Worm (Caenorhabditis elegans) whole organism, young adult: Measurements from ENCODE around the gene F49E11.2.

ENCODE experiments used
- B0261.1 ChIP-seq: sonication (generic microtip); optimal IDR thresholded peaks from 2 replicates; lab custom pipeline; 2016; ENCODE audit warnings: mild to moderate bottlenecking, missing genetic modification characterization, moderate library complexity, missing compliant biosample characterization
- C06A6.2 ChIP-seq: fragments of 200-800 bp; sonication (Bioruptor generic); conservative IDR thresholded peaks from 2 replicates; pipeline ENCODE4 v1.3.6; 2022; ENCODE audit warnings: missing genetic modification characterization, missing compliant biosample characterization
- F55B11.4 ChIP-seq: sonication (generic microtip); optimal IDR thresholded peaks from 2 replicates; lab custom pipeline; 2016; ENCODE audit warnings: missing compliant biosample characterization, missing genetic modification characterization, borderline replicate concordance; ENCODE audit not compliant: insufficient read depth
- attf-6 ChIP-seq: fragments of 200-800 bp; sonication (Bioruptor generic); IDR thresholded peaks from 2 replicates; pipeline ENCODE4 v1.3.6; 2022; ENCODE audit warnings: missing genetic modification reagents, missing genetic modification characterization, missing compliant biosample characterization
- chd-7 ChIP-seq: sonication (generic microtip); optimal IDR thresholded peaks from 2 replicates; lab custom pipeline; 2016; ENCODE audit warnings: mild to moderate bottlenecking, missing genetic modification characterization, moderate library complexity, missing compliant biosample characterization
- efl-1 ChIP-seq: fragments of 150-350 bp; optimal IDR thresholded peaks from 2 replicates; lab custom pipeline; 2014; ENCODE audit warnings: missing biosample characterization, missing genetic modification reagents, missing genetic modification characterization
- let-526 ChIP-seq: fragments of 200-800 bp; sonication (Bioruptor generic); IDR thresholded peaks from 2 replicates; pipeline ENCODE4 v1.3.6; 2022; ENCODE audit warnings: missing genetic modification reagents, missing genetic modification characterization, missing compliant biosample characterization
- pha-4 ChIP-seq: fragments of 150-350 bp; sonication (generic microtip); optimal IDR thresholded peaks from 2 replicates; lab custom pipeline; 2014; ENCODE audit warnings: missing biosample characterization, missing genetic modification reagents, missing genetic modification characterization
- tbp1 ChIP-seq: fragments of 200-800 bp; sonication (Bioruptor generic); optimal IDR thresholded peaks from 2 replicates; lab custom pipeline; 2018; ENCODE audit warnings: mild to moderate bottlenecking, missing genetic modification characterization, missing compliant biosample characterization
- tlf-1 ChIP-seq: fragments of 200-800 bp; sonication (Bioruptor generic); optimal IDR thresholded peaks from 2 replicates; lab custom pipeline; 2018; ENCODE audit warnings: mild to moderate bottlenecking, missing genetic modification characterization, missing compliant biosample characterization
- unc-130 ChIP-seq: sonication (generic microtip); optimal IDR thresholded peaks from 2 replicates; lab custom pipeline; 2016; ENCODE audit warnings: missing genetic modification reagents, missing genetic modification characterization, missing compliant biosample characterization
- unc-62 ChIP-seq: fragments of 150-350 bp; optimal IDR thresholded peaks from 2 replicates; lab custom pipeline; 2014; ENCODE audit warnings: missing biosample characterization, missing genetic modification reagents, missing genetic modification characterization
- zfh-2 ChIP-seq: fragments of 200-800 bp; sonication (Bioruptor generic); conservative IDR thresholded peaks from 2 replicates; pipeline ENCODE4 v1.3.6; 2022; ENCODE audit warnings: missing genetic modification reagents, missing genetic modification characterization, missing compliant biosample characterization
- ztf-28 ChIP-seq: fragments of 200-800 bp; sonication (Bioruptor generic); IDR thresholded peaks from 2 replicates; pipeline ENCODE4 v1.3.6; 2022; ENCODE audit warnings: missing genetic modification reagents, missing genetic modification characterization, missing compliant biosample characterization

DNA sequence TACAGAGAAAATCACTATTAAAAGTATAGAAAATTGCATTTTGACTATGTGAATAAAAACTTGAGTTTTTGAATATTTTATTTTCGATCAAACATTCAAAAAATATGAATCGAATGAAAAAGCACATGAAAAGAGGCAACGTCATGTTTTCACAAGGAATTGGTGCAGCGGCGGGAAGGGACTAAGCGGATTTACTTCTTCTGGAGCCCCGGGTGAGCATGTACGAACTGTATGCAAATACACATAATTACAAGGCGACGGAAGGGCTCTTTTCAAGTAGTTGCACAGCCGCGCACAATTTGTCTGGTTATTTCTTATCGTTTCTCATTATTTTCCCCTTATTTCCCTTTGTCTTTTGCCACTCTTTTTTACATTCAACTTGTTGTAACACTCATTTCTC lies 42.9 kb downstream of the F49E11.2 start, which contains the start of gene K10D11.7:
- no peak for TF ChIP-seq let-526 (GFP tag; lab: Robert Waterston, UW)
- no peak for TF ChIP-seq tlf-1 (GFP tag; lab: Kevin White, UChicago)
- TF ChIP-seq B0261.1 (tag; lab: Kevin White, UChicago) = no peak
- TF ChIP-seq efl-1 (GFP tag; lab: Kevin White, UChicago) = no peak
- no peak for TF ChIP-seq zfh-2 (GFP tag; lab: Robert Waterston, UW)
- no peak for TF ChIP-seq C06A6.2 (GFP tag; lab: Robert Waterston, UW)
- TF ChIP-seq tbp1 (GFP tag; lab: Kevin White, UChicago) = no peak
- no peak for TF ChIP-seq pha-4
- TF ChIP-seq unc-130 (GFP tag; lab: Kevin White, UChicago) = no peak
- TF ChIP-seq unc-62 = no peak
- TF ChIP-seq F55B11.4 (tag; lab: Kevin White, UChicago) = no peak
- no peak for TF ChIP-seq ztf-28 (GFP tag; lab: Robert Waterston, UW)
- no peak for TF ChIP-seq chd-7 (tag; lab: Kevin White, UChicago)
- TF ChIP-seq attf-6 (GFP tag; lab: Robert Waterston, UW) = no peak
